Worm (Caenorhabditis elegans) whole organism, L4 larva: ENCODE results near the gene ncx-8.

Experiments used
- F44E2.7 ChIP-seq: fragments of 200-800 bp; sonication (Bioruptor generic); IDR thresholded peaks from 2 replicates; pipeline ENCODE4 v2.1.2; 2022; ENCODE audit warnings: missing genetic modification characterization, missing compliant biosample characterization
- R02D3.7 ChIP-seq: fragments of 150-350 bp; sonication (generic microtip); optimal IDR thresholded peaks from 3 replicates; lab custom pipeline; 2014; ENCODE audit warnings: missing biosample characterization, missing genetic modification characterization
- T20F7.1 ChIP-seq: fragments of 200-800 bp; sonication (Bioruptor generic); optimal IDR thresholded peaks from 2 replicates; lab custom pipeline; 2018; ENCODE audit warnings: mild to moderate bottlenecking, missing genetic modification characterization, missing compliant biosample characterization
- T26A8.4 ChIP-seq: fragments of 200-800 bp; sonication (Bioruptor generic); IDR thresholded peaks from 2 replicates; pipeline ENCODE4 v1.3.6; 2022; ENCODE audit warnings: missing genetic modification characterization, missing compliant biosample characterization
- ZK337.2 ChIP-seq: fragments of 200-800 bp; sonication (Bioruptor generic); IDR thresholded peaks from 2 replicates; pipeline ENCODE4 v1.3.6; 2022; ENCODE audit warnings: missing genetic modification reagents, missing genetic modification characterization, missing compliant biosample characterization
- ZK546.5 ChIP-seq, 2 experiments: sonication (generic microtip); optimal IDR thresholded peaks; 2 replicates each; lab custom pipeline; 2017; ENCODE audit warnings: missing biosample characterization in 2 of 2, missing genetic modification characterization in 2 of 2
- aha-1 ChIP-seq: fragments of 150-350 bp; peaks from one replicate; lab custom pipeline; 2014; ENCODE audit warnings: missing biosample characterization, missing genetic modification characterization
- ama-1 ChIP-seq: fragments of 150-350 bp; optimal IDR thresholded peaks from 2 replicates; lab custom pipeline; 2014; ENCODE audit warnings: inconsistent platforms, mixed read lengths
- ceh-20 ChIP-seq: fragments of 200-800 bp; sonication (Bioruptor generic); IDR thresholded peaks from 2 replicates; pipeline ENCODE4 v1.3.6; 2022; ENCODE audit warnings: missing genetic modification reagents, missing genetic modification characterization, missing compliant biosample characterization
- ceh-32 ChIP-seq: sonication (generic microtip); optimal IDR thresholded peaks from 2 replicates; lab custom pipeline; 2016; ENCODE audit warnings: mild to moderate bottlenecking, missing genetic modification characterization, missing compliant biosample characterization; ENCODE audit not compliant: poor library complexity
- ceh-62 ChIP-seq: sonication (generic microtip); optimal IDR thresholded peaks from 2 replicates; lab custom pipeline; 2017; ENCODE audit warnings: missing biosample characterization, missing genetic modification characterization
- ceh-82 ChIP-seq: sonication (generic microtip); optimal IDR thresholded peaks from 2 replicates; lab custom pipeline; 2017; ENCODE audit warnings: missing biosample characterization, missing genetic modification characterization
- daf-12 ChIP-seq: fragments of 150-350 bp; optimal IDR thresholded peaks from 2 replicates; lab custom pipeline; 2014; ENCODE audit warnings: missing biosample characterization, missing genetic modification reagents, missing genetic modification characterization
- daf-16 ChIP-seq, 3 experiments: sonication (generic microtip); optimal IDR thresholded peaks; 2 replicates each; lab custom pipeline; 2016 to 2017; ENCODE audit warnings: missing genetic modification characterization in 3 of 3, missing genetic modification reagents in 3 of 3, mild to moderate bottlenecking in 2 of 3, missing compliant biosample characterization in 2 of 3, missing biosample characterization in 1 of 3, moderate library complexity in 1 of 3
- daf-19 ChIP-seq: fragments of 200-800 bp; sonication (Bioruptor generic); conservative IDR thresholded peaks from 2 replicates; pipeline ENCODE4 v1.3.6; 2022; ENCODE audit warnings: missing genetic modification characterization, missing compliant biosample characterization
- daf-8 ChIP-seq: fragments of 200-800 bp; sonication (Bioruptor generic); IDR thresholded peaks from 2 replicates; pipeline ENCODE4 v1.3.6; 2022; ENCODE audit warnings: missing genetic modification characterization, missing compliant biosample characterization
- dmd-6 ChIP-seq: fragments of 200-800 bp; sonication (Bioruptor generic); IDR thresholded peaks from 2 replicates; pipeline ENCODE4 v1.3.6; 2022; ENCODE audit warnings: missing genetic modification reagents, missing genetic modification characterization, missing compliant biosample characterization
- dmd-8 ChIP-seq: fragments of 200-800 bp; sonication (Bioruptor generic); IDR thresholded peaks from 2 replicates; pipeline ENCODE4 v1.3.6; 2022; ENCODE audit warnings: missing genetic modification characterization, missing compliant biosample characterization
- fkh-10 ChIP-seq: fragments of 150-350 bp; optimal IDR thresholded peaks from 2 replicates; lab custom pipeline; 2014; ENCODE audit warnings: missing biosample characterization, missing genetic modification reagents, missing genetic modification characterization
- hif-1 ChIP-seq, 2 experiments: sonication (generic microtip); optimal IDR thresholded peaks; 2 replicates each; lab custom pipeline; 2016 to 2017; ENCODE audit warnings: missing compliant biosample characterization in 2 of 2, missing genetic modification characterization in 2 of 2, missing genetic modification reagents in 2 of 2, missing genotype in 2 of 2, mild to moderate bottlenecking in 1 of 2
- jun-1 ChIP-seq: fragments of 150-350 bp; optimal IDR thresholded peaks from 2 replicates; lab custom pipeline; 2014; ENCODE audit warnings: missing biosample characterization, missing genetic modification reagents, missing genetic modification characterization
- lin-1 ChIP-seq: fragments of 200-800 bp; sonication (Bioruptor generic); IDR thresholded peaks from 2 replicates; pipeline ENCODE4 v1.3.6; 2022; ENCODE audit warnings: missing genetic modification reagents, missing genetic modification characterization, missing compliant biosample characterization
- lin-15B ChIP-seq: fragments of 150-350 bp; sonication (generic microtip); optimal IDR thresholded peaks from 3 replicates; lab custom pipeline; 2014; ENCODE audit warnings: missing biosample characterization, missing genetic modification characterization
- lin-38 ChIP-seq: fragments of 200-800 bp; sonication (Bioruptor generic); IDR thresholded peaks from 2 replicates; pipeline ENCODE4 v1.3.6; 2022; ENCODE audit warnings: missing genetic modification reagents, missing genetic modification characterization, missing compliant biosample characterization
- mdt-29 ChIP-seq: fragments of 200-800 bp; sonication (Bioruptor generic); IDR thresholded peaks from 2 replicates; pipeline ENCODE4 v1.3.6; 2022; ENCODE audit warnings: missing genetic modification reagents, missing genetic modification characterization, missing compliant biosample characterization
- mep-1 ChIP-seq: fragments of 150-350 bp; sonication (generic microtip); optimal IDR thresholded peaks from 3 replicates; lab custom pipeline; 2014; ENCODE audit warnings: missing biosample characterization, missing genetic modification characterization
- mes-2 ChIP-seq: sonication (generic microtip); optimal IDR thresholded peaks from 2 replicates; lab custom pipeline; 2016; ENCODE audit warnings: missing genotype, mild to moderate bottlenecking, missing genetic modification characterization, missing compliant biosample characterization; ENCODE audit not compliant: poor library complexity, severe bottlenecking
- mxl-2 ChIP-seq: fragments of 200-800 bp; sonication (Bioruptor generic); conservative IDR thresholded peaks from 2 replicates; pipeline ENCODE4 v1.3.6; 2022; ENCODE audit warnings: missing genetic modification reagents, missing genetic modification characterization, missing compliant biosample characterization
- nhr-10 ChIP-seq: fragments of 150-350 bp; optimal IDR thresholded peaks from 2 replicates; lab custom pipeline; 2014; ENCODE audit warnings: missing biosample characterization, missing genetic modification characterization
- nhr-102 ChIP-seq: sonication (generic microtip); optimal IDR thresholded peaks from 2 replicates; lab custom pipeline; 2016; ENCODE audit warnings: mild to moderate bottlenecking, missing genetic modification characterization, moderate library complexity, missing compliant biosample characterization
- nhr-11 ChIP-seq: fragments of 150-350 bp; optimal IDR thresholded peaks from 2 replicates; lab custom pipeline; 2014; ENCODE audit warnings: missing biosample characterization, missing genetic modification characterization
- nhr-111 ChIP-seq: fragments of 200-800 bp; sonication (Bioruptor generic); optimal IDR thresholded peaks from 2 replicates; lab custom pipeline; 2018; ENCODE audit warnings: mild to moderate bottlenecking, missing genetic modification characterization, missing compliant biosample characterization
- nhr-237 ChIP-seq: sonication (generic microtip); optimal IDR thresholded peaks from 2 replicates; lab custom pipeline; 2017; ENCODE audit warnings: missing biosample characterization, missing genetic modification characterization
- nhr-28 ChIP-seq: fragments of 150-350 bp; optimal IDR thresholded peaks from 2 replicates; lab custom pipeline; 2014; ENCODE audit warnings: missing biosample characterization, missing genetic modification characterization
- nhr-42 ChIP-seq: fragments of 200-800 bp; sonication (Bioruptor generic); IDR thresholded peaks from 2 replicates; pipeline ENCODE4 v1.3.6; 2022; ENCODE audit warnings: missing genetic modification characterization, missing compliant biosample characterization
- nhr-48 ChIP-seq: sonication (generic microtip); optimal IDR thresholded peaks from 2 replicates; lab custom pipeline; 2016; ENCODE audit warnings: mild to moderate bottlenecking, missing genetic modification characterization, missing compliant biosample characterization
- nhr-76 ChIP-seq: fragments of 150-350 bp; optimal IDR thresholded peaks from 2 replicates; lab custom pipeline; 2014; ENCODE audit warnings: missing biosample characterization, missing genetic modification characterization
- saeg-2 ChIP-seq: fragments of 200-800 bp; sonication (Bioruptor generic); IDR thresholded peaks from 2 replicates; pipeline ENCODE4 v1.3.6; 2022; ENCODE audit warnings: missing genetic modification reagents, missing genetic modification characterization, missing compliant biosample characterization
- skn-1 ChIP-seq: fragments of 150-350 bp; optimal IDR thresholded peaks from 2 replicates; lab custom pipeline; 2014; ENCODE audit warnings: missing biosample characterization, missing genetic modification characterization
- snpc-1.2 ChIP-seq: fragments of 200-800 bp; sonication (Bioruptor generic); IDR thresholded peaks from 2 replicates; pipeline ENCODE4 v1.3.6; 2022; ENCODE audit warnings: missing genetic modification reagents, missing genetic modification characterization, missing compliant biosample characterization
- tag-97 ChIP-seq: fragments of 200-800 bp; sonication (Bioruptor generic); IDR thresholded peaks from 2 replicates; pipeline ENCODE4 v1.3.6; 2022; ENCODE audit warnings: missing genetic modification characterization, missing compliant biosample characterization
- tra-1 ChIP-seq: fragments of 200-800 bp; sonication (Bioruptor generic); IDR thresholded peaks from 2 replicates; pipeline ENCODE4 v1.3.6; 2022; ENCODE audit warnings: missing genetic modification reagents, missing genetic modification characterization, missing compliant biosample characterization
- unc-62 ChIP-seq, 3 experiments: fragments of 150-350 bp in 1 of 3; sonication (generic microtip); optimal IDR thresholded peaks in 2 of 3; peaks in 1 of 3; 1 replicate in 1 of 3; 2 replicates in 2 of 3; lab custom pipeline; 2014 to 2017; ENCODE audit warnings: missing biosample characterization in 3 of 3, missing genetic modification characterization in 3 of 3, missing genetic modification reagents in 3 of 3, missing genotype in 1 of 3
- zfp-3 ChIP-seq: fragments of 200-800 bp; sonication (Bioruptor generic); conservative IDR thresholded peaks from 2 replicates; pipeline ENCODE4 v1.3.6; 2022; ENCODE audit warnings: missing genetic modification reagents, missing genetic modification characterization, missing compliant biosample characterization
- zip-11 ChIP-seq: fragments of 200-800 bp; sonication (Bioruptor generic); IDR thresholded peaks from 2 replicates; pipeline ENCODE4 v1.3.6; 2022; ENCODE audit warnings: missing genetic modification characterization, missing compliant biosample characterization
- zip-2 ChIP-seq: fragments of 150-350 bp; optimal IDR thresholded peaks from 2 replicates; lab custom pipeline; 2014; ENCODE audit warnings: missing biosample characterization, missing genetic modification characterization
- ztf-11 ChIP-seq: fragments of 150-350 bp; optimal IDR thresholded peaks from 2 replicates; lab custom pipeline; 2014; ENCODE audit warnings: missing biosample characterization, missing genetic modification characterization

Gene ncx-8

ce11 chrV:5018067-5018466, 31.1 kb upstream of the ncx-8 start (continued):
- no peak for TF ChIP-seq ceh-32 (tag; lab: Kevin White, UChicago)
- no peak for TF ChIP-seq ceh-20 (GFP tag; lab: Robert Waterston, UW)
- no peak for TF ChIP-seq R02D3.7 (tag; lab: Kevin White, UChicago)
- TF ChIP-seq mep-1 (tag; lab: Kevin White, UChicago) = no peak
- no peak for TF ChIP-seq ama-1 (lab: Kevin White, UChicago)
- peak; percentile 73 for TF ChIP-seq nhr-102 (tag; lab: Kevin White, UChicago)
- TF ChIP-seq dmd-6 (GFP tag; lab: Robert Waterston, UW) = peak; percentile 62
- no peak for TF ChIP-seq ceh-82 (tag; lab: Kevin White, UChicago)
- TF ChIP-seq lin-1 (GFP tag; lab: Robert Waterston, UW) = peak; percentile 44; the same call in 1 of the 2 replicates
- no peak for TF ChIP-seq daf-16 (GFP tag; optimal IDR thresholded peaks at IDR 0.05; lab: Kevin White, UChicago)
- peak; percentile 73 for TF ChIP-seq daf-16 (tag; optimal IDR thresholded peaks at IDR 0.05; lab: Kevin White, UChicago)
- peak in 1 of 2 experiments; percentile 77 for TF ChIP-seq unc-62 (GFP tag; optimal IDR thresholded peaks at IDR 0.05 in 1 of 2; lab: Kevin White, UChicago)
- no peak for TF ChIP-seq unc-62 (tag; optimal IDR thresholded peaks at IDR 0.05; lab: Kevin White, UChicago)
- no peak for TF ChIP-seq tag-97 (GFP tag; lab: Robert Waterston, UW)
- no peak for TF ChIP-seq ZK546.5 (tag; optimal IDR thresholded peaks at IDR 0.05; lab: Kevin White, UChicago)
- TF ChIP-seq nhr-42 (GFP tag; lab: Robert Waterston, UW) = no peak
- TF ChIP-seq nhr-48 (tag; lab: Kevin White, UChicago) = no peak
- no peak for TF ChIP-seq zip-11
- no peak for TF ChIP-seq mdt-29 (GFP tag; lab: Robert Waterston, UW)
- TF ChIP-seq mes-2 = no peak
- no peak for TF ChIP-seq daf-19 (GFP tag; lab: Robert Waterston, UW)
- TF ChIP-seq saeg-2 (GFP tag; lab: Robert Waterston, UW) = no peak
- TF ChIP-seq nhr-237 (tag; lab: Kevin White, UChicago) = no peak
- TF ChIP-seq nhr-28 = peak; percentile 96
- no peak for TF ChIP-seq nhr-76 (tag; lab: Kevin White, UChicago)
- TF ChIP-seq lin-38 = no peak
- no peak for TF ChIP-seq fkh-10 (GFP tag; lab: Kevin White, UChicago)
- TF ChIP-seq, all 104 proteins: peak for 10

ce11 chrV:5016728-5017127, 29.7 kb upstream of the ncx-8 start:
- peak in 1 of 2 experiments; percentile 33 for TF ChIP-seq unc-62 (GFP tag; optimal IDR thresholded peaks at IDR 0.05 in 1 of 2; lab: Kevin White, UChicago)
- TF ChIP-seq unc-62 (tag; optimal IDR thresholded peaks at IDR 0.05; lab: Kevin White, UChicago) = no peak
- no peak for TF ChIP-seq ceh-62
- TF ChIP-seq nhr-11 (tag; lab: Kevin White, UChicago) = peak; percentile 43
- TF ChIP-seq dmd-8 = no peak
- TF ChIP-seq aha-1 (tag; lab: Kevin White, UChicago) = peak; percentile 58

DNA sequence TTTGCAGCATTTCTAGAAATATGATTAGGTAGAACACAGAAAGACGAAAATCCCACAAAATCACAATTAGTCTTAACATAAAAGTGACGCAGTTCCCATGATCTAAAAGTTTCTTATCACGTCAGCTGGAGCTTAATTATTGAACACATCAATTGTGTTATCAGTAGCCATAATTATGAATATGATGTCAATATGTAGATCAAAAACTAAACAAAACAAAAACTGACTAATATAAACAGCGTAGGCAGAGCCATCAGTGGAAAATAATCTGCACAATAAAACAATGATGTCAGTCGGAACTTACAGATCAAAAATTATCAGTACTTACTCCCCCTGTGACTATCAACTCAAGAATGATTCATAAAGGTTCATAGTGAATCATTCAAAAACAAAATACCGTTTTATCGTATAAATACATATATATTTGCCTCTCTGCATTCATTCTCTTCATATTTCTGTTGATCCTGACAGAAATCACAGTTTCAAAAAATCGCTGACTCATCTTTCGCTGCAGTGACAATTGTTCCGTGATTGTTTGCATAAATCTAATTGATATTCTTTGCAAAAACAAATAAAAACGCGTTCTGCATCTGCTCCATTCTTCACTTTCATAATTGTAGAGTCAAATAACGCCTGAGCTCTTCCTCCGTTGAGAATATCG, 25.3 kb upstream of the ncx-8 start, which contains the start of gene srr-6:
Gene srr-6, plus strand, starts transcription at position 611 of the 661 bp plus-strand sequence.
- TF ChIP-seq zip-2 (tag; lab: Kevin White, UChicago) (no peak), snpc-1.2 (no peak), nhr-10 (tag; lab: Kevin White, UChicago) (no peak), lin-15B (no peak), zip-11 (no peak), T20F7.1 (GFP tag; lab: Kevin White, UChicago) (no peak), fkh-10 (GFP tag; lab: Kevin White, UChicago) (no peak), skn-1 (tag; lab: Kevin White, UChicago) (no peak), hif-1 (tag; optimal IDR thresholded peaks at IDR 0.05; lab: Kevin White, UChicago) (peak in 1 of 2 experiments; percentile 15), T26A8.4 (GFP tag; lab: Robert Waterston, UW) (no peak), zfp-3 (GFP tag; lab: Robert Waterston, UW) (no peak), jun-1 (tag; lab: Kevin White, UChicago) (no peak), tra-1 (no peak), nhr-28 (peak; percentile 53), ztf-11 (no peak), daf-8 (GFP tag; lab: Robert Waterston, UW) (no peak), nhr-11 (tag; lab: Kevin White, UChicago) (no peak), ceh-62 (no peak), mes-2 (no peak), F44E2.7 (GFP tag; lab: Robert Waterston, UW) (no peak), mxl-2 (GFP tag; lab: Robert Waterston, UW) (no peak), nhr-111 (no peak), R02D3.7 (tag; lab: Kevin White, UChicago) (no peak), daf-12 (tag; lab: Kevin White, UChicago) (no peak), ZK337.2 (no peak)
